Worm (Caenorhabditis elegans): ENCODE results near the gene mob-3.

The mob-3 gene

DNA sequence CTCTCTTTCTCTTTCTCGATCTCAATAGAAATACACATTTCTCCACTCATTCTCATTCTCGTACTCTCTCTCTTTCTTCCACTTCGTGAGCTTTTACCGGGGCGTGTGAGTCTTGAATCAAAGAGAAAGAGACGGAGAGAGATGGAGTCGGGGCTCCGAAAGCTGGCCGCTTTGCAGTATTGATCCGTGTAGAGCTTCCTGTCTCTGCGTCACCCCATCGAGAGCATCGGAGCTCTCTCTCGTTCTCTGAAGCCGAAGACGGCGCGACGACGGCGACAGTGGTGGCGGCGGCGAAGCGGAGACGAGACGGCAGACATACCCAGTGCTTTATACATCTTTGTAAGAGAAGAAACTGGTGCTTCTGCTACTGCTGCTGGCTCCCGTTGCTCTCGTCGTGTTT, 13.3 kb upstream of the mob-3 start (continued):
- TF ChIP-seq ceh-88 (GFP tag; IDR thresholded peaks at IDR 0.05) (no peak), Y116A8C.19 (tag; optimal IDR thresholded peaks at IDR 0.05; ENCODE audit: borderline replicate concordance) (no peak), lin-35 (GFP tag; optimal IDR thresholded peaks at IDR 0.05) (peak in 1 of 2 experiments; percentile 60), nhr-20 (tag; optimal IDR thresholded peaks at IDR 0.05) (peak; percentile 57), mab-9 (GFP tag; IDR thresholded peaks at IDR 0.05) (0 out of 2 replicates have a peak, but pooled peaks have one; percentile 18), egl-27 (tag; optimal IDR thresholded peaks at IDR 0.05) (peak in 1 of 2 experiments; percentile 19), ces-1 (GFP tag; optimal IDR thresholded peaks at IDR 0.05) (no peak), zag-1 (tag; optimal IDR thresholded peaks at IDR 0.05) (peak; percentile 40), efl-3 (GFP tag; optimal IDR thresholded peaks at IDR 0.05) (no peak), nhr-71 (tag; optimal IDR thresholded peaks at IDR 0.05) (peak; percentile 87), rnt-1 (tag; optimal IDR thresholded peaks at IDR 0.05) (peak; percentile 58), snu-23 (GFP tag; optimal IDR thresholded peaks at IDR 0.05) (peak; percentile 74), unc-98 (GFP tag; IDR thresholded peaks at IDR 0.05) (no peak), ets-5 (GFP tag; IDR thresholded peaks at IDR 0.05) (no peak), C16A3.4 (tag; optimal IDR thresholded peaks at IDR 0.05) (no peak), mef-2 (tag; optimal IDR thresholded peaks at IDR 0.05) (peak; percentile 67), fkh-10 (GFP tag; optimal IDR thresholded peaks at IDR 0.05) (peak; percentile 89), nhr-47 (tag; optimal IDR thresholded peaks at IDR 0.05) (peak; percentile 83)

DNA sequence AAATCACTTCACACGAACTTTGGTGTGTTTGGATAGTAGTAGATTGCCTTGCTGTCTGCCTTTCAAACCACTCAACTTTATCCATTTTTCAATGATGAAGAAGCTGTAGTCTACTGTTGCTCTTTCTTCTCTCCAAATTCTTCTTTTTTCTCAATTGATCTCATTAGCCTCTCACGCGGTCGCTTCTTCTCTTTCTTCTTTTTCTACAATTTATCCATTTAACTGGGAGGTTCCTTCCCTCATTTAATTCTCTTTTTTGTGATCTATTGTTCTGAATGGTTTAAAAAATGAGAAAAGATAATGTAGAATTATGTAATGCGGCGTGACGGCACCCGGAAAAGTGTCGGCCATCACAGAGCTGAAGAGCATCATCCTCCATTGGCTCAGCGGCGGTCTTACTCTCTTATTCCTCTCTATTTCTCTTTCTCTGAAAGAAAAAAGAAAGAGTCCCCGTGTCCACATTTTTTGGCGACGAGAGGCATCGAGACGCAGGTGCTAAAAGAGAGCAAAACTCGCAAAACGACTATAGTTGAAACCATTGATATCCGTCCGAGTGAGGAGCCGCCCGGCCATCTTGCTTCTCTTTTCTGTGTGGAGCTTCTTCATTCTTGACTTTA, 11.9 kb upstream of the mob-3 start:
- TF ChIP-seq lin-14 (GFP tag; optimal IDR thresholded peaks at IDR 0.05) (peak; percentile 81), efl-1 (optimal IDR thresholded peaks at IDR 0.05) (no peak), efl-1 (GFP tag; optimal IDR thresholded peaks at IDR 0.05 in 1 of 2) (no peak), fkh-10 (GFP tag; optimal IDR thresholded peaks at IDR 0.05) (peak; percentile 58), unc-86 (tag; optimal IDR thresholded peaks at IDR 0.05) (peak; percentile 40), dsc-1 (tag; optimal IDR thresholded peaks at IDR 0.05) (peak; percentile 39), skn-1 (tag; optimal IDR thresholded peaks at IDR 0.05) (peak; percentile 33), ceh-82 (tag; optimal IDR thresholded peaks at IDR 0.05) (peak in 1 of 3 experiments; percentile 39), unc-62 (GFP tag; optimal IDR thresholded peaks at IDR 0.05) (no peak), ceh-88 (GFP tag; IDR thresholded peaks at IDR 0.05) (no peak), nhr-71 (tag; optimal IDR thresholded peaks at IDR 0.05) (peak; percentile 45), snu-23 (GFP tag; optimal IDR thresholded peaks at IDR 0.05) (peak; percentile 20), rnt-1 (tag; optimal IDR thresholded peaks at IDR 0.05) (peak; percentile 35), lin-13 (GFP tag; optimal IDR thresholded peaks at IDR 0.05) (no peak), nhr-20 (tag; optimal IDR thresholded peaks at IDR 0.05) (peak; percentile 24), unc-130 (tag; optimal IDR thresholded peaks at IDR 0.05) (peak; percentile 31), lsy-2 (tag; optimal IDR thresholded peaks at IDR 0.05) (peak in 1 of 2 experiments; percentile 14), swsn-7 (tag; optimal IDR thresholded peaks at IDR 0.05) (peak; percentile 14)

DNA sequence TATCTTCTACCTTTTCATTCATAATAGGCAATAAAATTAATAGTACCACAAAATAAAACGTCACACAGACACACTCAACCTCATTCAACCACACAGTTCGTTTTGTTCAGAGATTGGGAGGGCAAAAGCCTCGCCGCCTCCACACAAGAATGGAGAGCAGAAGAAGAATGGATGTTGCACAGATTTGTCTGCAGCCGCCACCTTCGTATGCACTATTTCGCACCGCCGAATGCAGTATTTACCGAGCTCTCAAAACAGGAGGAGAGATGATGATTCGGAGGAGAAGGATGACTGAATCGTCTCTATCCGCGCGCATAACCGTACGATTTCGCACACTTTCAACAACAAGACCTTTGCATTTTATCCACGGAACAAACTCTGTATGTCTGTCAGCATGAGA, 8.8 kb upstream of the mob-3 start:
- TF ChIP-seq irx-1 (tag; optimal IDR thresholded peaks at IDR 0.05) (no peak), lin-35 (GFP tag; optimal IDR thresholded peaks at IDR 0.05) (no peak), nhr-71 (tag; optimal IDR thresholded peaks at IDR 0.05) (no peak), efl-1 (optimal IDR thresholded peaks at IDR 0.05) (no peak), efl-1 (GFP tag; optimal IDR thresholded peaks at IDR 0.05 in 1 of 2) (peak in 1 of 2 experiments; percentile 77), ceh-82 (tag; optimal IDR thresholded peaks at IDR 0.05) (no peak), lin-14 (GFP tag; optimal IDR thresholded peaks at IDR 0.05) (peak; percentile 5), tbx-2 (tag; optimal IDR thresholded peaks at IDR 0.05) (peak; percentile 30)

DNA sequence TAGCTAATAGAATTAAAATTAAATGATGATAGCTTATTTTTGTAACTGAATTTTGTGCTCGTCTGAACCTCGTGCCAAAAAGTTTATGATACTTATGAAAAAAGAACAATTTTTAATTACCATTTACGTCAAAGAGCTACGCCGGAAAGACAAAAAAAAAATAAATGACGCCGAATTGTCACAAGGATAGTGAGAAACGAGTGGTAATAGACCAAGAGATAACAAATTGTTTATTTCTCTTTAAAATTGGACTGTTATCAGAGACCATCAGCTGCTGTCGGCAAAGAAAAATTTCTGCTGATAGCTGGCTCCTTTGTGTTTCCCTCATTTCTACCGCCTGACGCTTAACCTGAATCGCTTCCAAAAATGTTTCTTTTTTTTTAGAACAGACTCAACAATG, 5.0 kb upstream of the mob-3 start, which contains the start of gene pitr-1:
Gene pitr-1 (plus strand): TSS at position 386 of the 400 bp plus-strand sequence.
- TF ChIP-seq rnt-1 (tag; optimal IDR thresholded peaks at IDR 0.05), result peak; percentile 21
- peak; percentile 54 for TF ChIP-seq pqm-1 (tag; optimal IDR thresholded peaks at IDR 0.05)
- no peak for TF ChIP-seq xbp-1 (tag; optimal IDR thresholded peaks at IDR 0.05)
- TF ChIP-seq irx-1 (tag; optimal IDR thresholded peaks at IDR 0.05), result no peak
- TF ChIP-seq ama-1 (optimal IDR thresholded peaks at IDR 0.05), result no peak
- no peak for TF ChIP-seq tlp-1 (tag; optimal IDR thresholded peaks at IDR 0.05)
- no peak for TF ChIP-seq egl-13 (tag; optimal IDR thresholded peaks at IDR 0.05)
- no peak for TF ChIP-seq C34B4.2 (tag; optimal IDR thresholded peaks at IDR 0.05)
- TF ChIP-seq ceh-90 (tag; optimal IDR thresholded peaks at IDR 0.05), result no peak
- peak; percentile 9 for TF ChIP-seq lin-14 (GFP tag; optimal IDR thresholded peaks at IDR 0.05)
- no peak for TF ChIP-seq vab-15 (tag; optimal IDR thresholded peaks at IDR 0.05)
- no peak for TF ChIP-seq efl-1 (optimal IDR thresholded peaks at IDR 0.05)
- TF ChIP-seq efl-1 (GFP tag; optimal IDR thresholded peaks at IDR 0.05 in 1 of 2), result peak in 1 of 2 experiments; percentile 44
- no peak for TF ChIP-seq nhr-77 (tag; optimal IDR thresholded peaks at IDR 0.05)
- TF ChIP-seq nhr-71 (tag; optimal IDR thresholded peaks at IDR 0.05), result peak; percentile 43
- TF ChIP-seq lsy-2 (tag; optimal IDR thresholded peaks at IDR 0.05), result no peak
- no peak for TF ChIP-seq elt-3 (tag; optimal IDR thresholded peaks at IDR 0.05)
- no peak for TF ChIP-seq dpl-1 (GFP tag; optimal IDR thresholded peaks at IDR 0.05)
- no peak for TF ChIP-seq lin-15B (tag; optimal IDR thresholded peaks at IDR 0.05)
- TF ChIP-seq ztf-4 (tag; optimal IDR thresholded peaks at IDR 0.05), result no peak
- no peak for TF ChIP-seq nhr-84 (tag; optimal IDR thresholded peaks at IDR 0.05)
- peak in 1 of 2 experiments; percentile 33 for TF ChIP-seq lin-35 (GFP tag; optimal IDR thresholded peaks at IDR 0.05)
